Worm (Caenorhabditis elegans) whole organism, L4 larva: ENCODE data around the gene clec-227.
A peak's percentile ranks its signal among the peaks of the same experiment; 100 is the strongest.

Experiments used
- F10B5.3 ChIP-seq: sonication (generic microtip); optimal IDR thresholded peaks from 2 replicates; lab custom pipeline; 2016; ENCODE audit warnings: mild to moderate bottlenecking, missing genetic modification characterization, missing compliant biosample characterization
- F26F4.8 ChIP-seq: fragments of 200-800 bp; sonication (Bioruptor generic); conservative IDR thresholded peaks from 2 replicates; pipeline ENCODE4 v1.3.6; 2022; ENCODE audit warnings: missing genetic modification characterization, missing compliant biosample characterization
- F37D6.2 ChIP-seq: sonication (generic microtip); optimal IDR thresholded peaks from 2 replicates; lab custom pipeline; 2016; ENCODE audit warnings: mild to moderate bottlenecking, missing genetic modification characterization, missing compliant biosample characterization
- F44E2.7 ChIP-seq: fragments of 200-800 bp; sonication (Bioruptor generic); IDR thresholded peaks from 2 replicates; pipeline ENCODE4 v2.1.2; 2022; ENCODE audit warnings: missing genetic modification characterization, missing compliant biosample characterization
- F49E8.2 ChIP-seq: sonication (generic microtip); optimal IDR thresholded peaks from 2 replicates; lab custom pipeline; 2016; ENCODE audit warnings: missing compliant biosample characterization, mild to moderate bottlenecking, missing genetic modification characterization, borderline replicate concordance
- Y75B8A.6 ChIP-seq: fragments of 200-800 bp; sonication (Bioruptor generic); IDR thresholded peaks from 2 replicates; pipeline ENCODE4 v1.3.6; 2022; ENCODE audit warnings: missing genetic modification reagents, missing genetic modification characterization, missing compliant biosample characterization
- ZK546.5 ChIP-seq, 2 experiments: sonication (generic microtip); optimal IDR thresholded peaks; 2 replicates each; lab custom pipeline; 2017; ENCODE audit warnings: missing biosample characterization in 2 of 2, missing genetic modification characterization in 2 of 2
- aha-1 ChIP-seq: fragments of 150-350 bp; peaks from one replicate; lab custom pipeline; 2014; ENCODE audit warnings: missing biosample characterization, missing genetic modification characterization
- aly-2 ChIP-seq: sonication (generic microtip); optimal IDR thresholded peaks from 2 replicates; lab custom pipeline; 2018; ENCODE audit warnings: missing biosample characterization, missing genetic modification characterization
- ama-1 ChIP-seq: fragments of 150-350 bp; optimal IDR thresholded peaks from 2 replicates; lab custom pipeline; 2014; ENCODE audit warnings: inconsistent platforms, mixed read lengths
- ceh-32 ChIP-seq: sonication (generic microtip); optimal IDR thresholded peaks from 2 replicates; lab custom pipeline; 2016; ENCODE audit warnings: mild to moderate bottlenecking, missing genetic modification characterization, missing compliant biosample characterization; ENCODE audit not compliant: poor library complexity
- ceh-82 ChIP-seq: sonication (generic microtip); optimal IDR thresholded peaks from 2 replicates; lab custom pipeline; 2017; ENCODE audit warnings: missing biosample characterization, missing genetic modification characterization
- dmd-6 ChIP-seq: fragments of 200-800 bp; sonication (Bioruptor generic); IDR thresholded peaks from 2 replicates; pipeline ENCODE4 v1.3.6; 2022; ENCODE audit warnings: missing genetic modification reagents, missing genetic modification characterization, missing compliant biosample characterization
- dpl-1 ChIP-seq: fragments of 150-350 bp; optimal IDR thresholded peaks from 2 replicates; lab custom pipeline; 2014; ENCODE audit warnings: missing biosample characterization, missing genetic modification reagents, missing genetic modification characterization
- egl-43 ChIP-seq: fragments of 200-800 bp; sonication (Bioruptor generic); IDR thresholded peaks from 2 replicates; pipeline ENCODE4 v1.3.6; 2022; ENCODE audit warnings: missing genetic modification reagents, missing genetic modification characterization, missing compliant biosample characterization
- fos-1 ChIP-seq: fragments of 150-350 bp; optimal IDR thresholded peaks from 2 replicates; lab custom pipeline; 2014; ENCODE audit warnings: missing biosample characterization, missing genetic modification characterization
- gei-8 ChIP-seq: fragments of 200-800 bp; sonication (Bioruptor generic); optimal IDR thresholded peaks from 2 replicates; lab custom pipeline; 2018; ENCODE audit warnings: mild to moderate bottlenecking, missing genetic modification characterization, missing compliant biosample characterization
- hlh-30 ChIP-seq: sonication (generic microtip); optimal IDR thresholded peaks from 2 replicates; lab custom pipeline; 2017; ENCODE audit warnings: antibody characterized with exemption, mild to moderate bottlenecking, missing genetic modification characterization, missing compliant biosample characterization; ENCODE audit not compliant: insufficient read depth
- lim-7 ChIP-seq: fragments of 200-800 bp; sonication (Bioruptor generic); IDR thresholded peaks from 2 replicates; pipeline ENCODE4 v1.3.6; 2022; ENCODE audit warnings: missing genetic modification characterization, missing compliant biosample characterization
- lin-1 ChIP-seq: fragments of 200-800 bp; sonication (Bioruptor generic); IDR thresholded peaks from 2 replicates; pipeline ENCODE4 v1.3.6; 2022; ENCODE audit warnings: missing genetic modification reagents, missing genetic modification characterization, missing compliant biosample characterization
- lin-15B ChIP-seq: fragments of 150-350 bp; sonication (generic microtip); optimal IDR thresholded peaks from 3 replicates; lab custom pipeline; 2014; ENCODE audit warnings: missing biosample characterization, missing genetic modification characterization
- lin-29 ChIP-seq: fragments of 200-800 bp; sonication (Bioruptor generic); IDR thresholded peaks from 2 replicates; pipeline ENCODE4 v1.3.6; 2022; ENCODE audit warnings: missing genetic modification reagents, missing genetic modification characterization, missing compliant biosample characterization
- lin-38 ChIP-seq: fragments of 200-800 bp; sonication (Bioruptor generic); IDR thresholded peaks from 2 replicates; pipeline ENCODE4 v1.3.6; 2022; ENCODE audit warnings: missing genetic modification reagents, missing genetic modification characterization, missing compliant biosample characterization
- lin-39 ChIP-seq: fragments of 150-350 bp; optimal IDR thresholded peaks from 2 replicates; lab custom pipeline; 2014; ENCODE audit warnings: missing biosample characterization, missing genetic modification reagents, missing genetic modification characterization
- lsy-2 ChIP-seq, 2 experiments: fragments of 150-350 bp in 1 of 2; sonication (generic microtip) in 1 of 2; optimal IDR thresholded peaks; 2 replicates each; lab custom pipeline; 2014 to 2017; ENCODE audit warnings: missing biosample characterization in 2 of 2, missing genetic modification characterization in 2 of 2
- mdt-29 ChIP-seq: fragments of 200-800 bp; sonication (Bioruptor generic); IDR thresholded peaks from 2 replicates; pipeline ENCODE4 v1.3.6; 2022; ENCODE audit warnings: missing genetic modification reagents, missing genetic modification characterization, missing compliant biosample characterization
- mes-2 ChIP-seq: sonication (generic microtip); optimal IDR thresholded peaks from 2 replicates; lab custom pipeline; 2016; ENCODE audit warnings: missing genotype, mild to moderate bottlenecking, missing genetic modification characterization, missing compliant biosample characterization; ENCODE audit not compliant: poor library complexity, severe bottlenecking
- mxl-2 ChIP-seq: fragments of 200-800 bp; sonication (Bioruptor generic); conservative IDR thresholded peaks from 2 replicates; pipeline ENCODE4 v1.3.6; 2022; ENCODE audit warnings: missing genetic modification reagents, missing genetic modification characterization, missing compliant biosample characterization
- mxl-3 ChIP-seq: fragments of 200-800 bp; sonication (Bioruptor generic); optimal IDR thresholded peaks from 2 replicates; lab custom pipeline; 2018; ENCODE audit warnings: mild to moderate bottlenecking, missing genetic modification characterization, missing compliant biosample characterization
- nhr-237 ChIP-seq: sonication (generic microtip); optimal IDR thresholded peaks from 2 replicates; lab custom pipeline; 2017; ENCODE audit warnings: missing biosample characterization, missing genetic modification characterization
- nhr-28 ChIP-seq: fragments of 150-350 bp; optimal IDR thresholded peaks from 2 replicates; lab custom pipeline; 2014; ENCODE audit warnings: missing biosample characterization, missing genetic modification characterization
- nhr-48 ChIP-seq: sonication (generic microtip); optimal IDR thresholded peaks from 2 replicates; lab custom pipeline; 2016; ENCODE audit warnings: mild to moderate bottlenecking, missing genetic modification characterization, missing compliant biosample characterization
- nhr-6 ChIP-seq: fragments of 150-350 bp; optimal IDR thresholded peaks from 2 replicates; lab custom pipeline; 2014; ENCODE audit warnings: missing biosample characterization, missing genetic modification characterization
- nhr-76 ChIP-seq: fragments of 150-350 bp; optimal IDR thresholded peaks from 2 replicates; lab custom pipeline; 2014; ENCODE audit warnings: missing biosample characterization, missing genetic modification characterization
- saeg-2 ChIP-seq: fragments of 200-800 bp; sonication (Bioruptor generic); IDR thresholded peaks from 2 replicates; pipeline ENCODE4 v1.3.6; 2022; ENCODE audit warnings: missing genetic modification reagents, missing genetic modification characterization, missing compliant biosample characterization
- snpc-4 ChIP-seq: fragments of 150-350 bp; optimal IDR thresholded peaks from 2 replicates; lab custom pipeline; 2014; ENCODE audit warnings: missing biosample characterization, missing genetic modification characterization
- tra-1 ChIP-seq: fragments of 200-800 bp; sonication (Bioruptor generic); IDR thresholded peaks from 2 replicates; pipeline ENCODE4 v1.3.6; 2022; ENCODE audit warnings: missing genetic modification reagents, missing genetic modification characterization, missing compliant biosample characterization
- zip-2 ChIP-seq: fragments of 150-350 bp; optimal IDR thresholded peaks from 2 replicates; lab custom pipeline; 2014; ENCODE audit warnings: missing biosample characterization, missing genetic modification characterization
- ztf-11 ChIP-seq: fragments of 150-350 bp; optimal IDR thresholded peaks from 2 replicates; lab custom pipeline; 2014; ENCODE audit warnings: missing biosample characterization, missing genetic modification characterization
- ztf-7 ChIP-seq: fragments of 150-350 bp; optimal IDR thresholded peaks from 2 replicates; lab custom pipeline; 2014; ENCODE audit warnings: missing biosample characterization, missing genetic modification characterization

Gene clec-227

ce11 chrV:14447240-14447763 is 25.0 kb upstream of the clec-227 start, which contains the start of the genes dlat-1 and fntb-1 (continued):
- TF ChIP-seq nhr-76 (tag; lab: Kevin White, UChicago) (no peak), F37D6.2 (tag; lab: Kevin White, UChicago) (no peak)

- no peak for TF ChIP-seq ama-1 (lab: Kevin White, UChicago)
- no peak for TF ChIP-seq F49E8.2 (tag; lab: Kevin White, UChicago)
- TF ChIP-seq ceh-82 (tag; lab: Kevin White, UChicago) = no peak
- peak; percentile 38 for TF ChIP-seq mxl-3 (GFP tag; lab: Kevin White, UChicago)
- TF ChIP-seq egl-43 (GFP tag; lab: Robert Waterston, UW) = no peak
- TF ChIP-seq fos-1 (tag; lab: Kevin White, UChicago) = no peak
- TF ChIP-seq F44E2.7 = no peak
- no peak for TF ChIP-seq lin-29 (GFP tag; lab: Robert Waterston, UW)
- no peak for TF ChIP-seq saeg-2 (GFP tag; lab: Robert Waterston, UW)
- TF ChIP-seq mxl-2 (GFP tag; lab: Robert Waterston, UW) = peak; percentile 63; the same call in 1 of the 2 replicates
- no peak for TF ChIP-seq ZK546.5 (tag; optimal IDR thresholded peaks at IDR 0.05; lab: Kevin White, UChicago)
- TF ChIP-seq nhr-28 = peak; percentile 37
- no peak for TF ChIP-seq zip-2 (tag; lab: Kevin White, UChicago)
- no peak for TF ChIP-seq snpc-4 (tag; lab: Kevin White, UChicago)
- no peak for TF ChIP-seq ceh-32
- no peak for TF ChIP-seq lin-15B
- TF ChIP-seq F10B5.3 (tag; lab: Kevin White, UChicago) = no peak
- TF ChIP-seq ztf-11 = no peak
- TF ChIP-seq lin-1 (GFP tag; lab: Robert Waterston, UW) = no peak
- no peak for TF ChIP-seq F26F4.8 (GFP tag; lab: Robert Waterston, UW)
- no peak for TF ChIP-seq ztf-7 (tag; lab: Kevin White, UChicago)
- TF ChIP-seq lin-39 (tag; lab: Kevin White, UChicago) = no peak
- TF ChIP-seq gei-8 = no peak
- TF ChIP-seq dmd-6 (GFP tag; lab: Robert Waterston, UW) = peak; percentile 26; the same call in 1 of the 2 replicates
- peak; percentile 58 for TF ChIP-seq hlh-30 (tag; lab: Kevin White, UChicago)
- no peak for TF ChIP-seq tra-1 (GFP tag; lab: Robert Waterston, UW)
- TF ChIP-seq Y75B8A.6 = no peak
- no peak for TF ChIP-seq nhr-6 (tag; lab: Kevin White, UChicago)
These were observed 23.7 kb upstream of the clec-227 start for ce11 chrV:14448669-14449068.

- TF ChIP-seq lim-7 (GFP tag; lab: Robert Waterston, UW) (no peak), nhr-237 (tag; lab: Kevin White, UChicago) (no peak), aly-2 (tag; lab: Kevin White, UChicago) (no peak), lsy-2 (tag; optimal IDR thresholded peaks at IDR 0.05; lab: Kevin White, UChicago) (no peak), Y75B8A.6 (no peak), ztf-11 (no peak), nhr-48 (tag; lab: Kevin White, UChicago) (no peak), ama-1 (lab: Kevin White, UChicago) (peak; percentile 12)
- TF ChIP-seq, all 104 proteins: peak for 1
These were observed 22.9 kb upstream of the clec-227 start, which contains the start of gene F23B12.7 for ce11 chrV:14449397-14449796. Gene F23B12.7 (plus strand): TSS chrV:14449697.

- peak; percentile 73 for TF ChIP-seq dpl-1 (GFP tag; lab: Kevin White, UChicago)
- 0 out of 2 replicates have a peak, but pooled peaks have one; percentile 7 for TF ChIP-seq lim-7 (GFP tag; lab: Robert Waterston, UW)
- TF ChIP-seq mdt-29 (GFP tag; lab: Robert Waterston, UW) = no peak
- peak; percentile 70 for TF ChIP-seq aha-1 (tag; lab: Kevin White, UChicago)
- no peak for TF ChIP-seq lsy-2 (tag; optimal IDR thresholded peaks at IDR 0.05; lab: Kevin White, UChicago)
- peak; percentile 25 for TF ChIP-seq mes-2
- peak; percentile 63 for TF ChIP-seq lin-38 (GFP tag; lab: Robert Waterston, UW)
These were observed 15.7 kb upstream of the clec-227 start, which contains the start of gene bmk-1 for ce11 chrV:14456626-14457025. Gene bmk-1 (minus strand): TSS chrV:14456984.
